Worm (Caenorhabditis elegans) whole organism, mixed stage, embryonic: ENCODE data around the gene fbxa-13.

Experiments used
- M03D4.4 ChIP-seq: sonication (generic microtip); optimal IDR thresholded peaks from 2 replicates; lab custom pipeline; 2017; ENCODE audit warnings: mild to moderate bottlenecking, missing genetic modification characterization, missing compliant biosample characterization
- bed-3 ChIP-seq: fragments of 200-800 bp; sonication (Bioruptor generic); optimal IDR thresholded peaks from 3 replicates; lab custom pipeline; 2018; ENCODE audit warnings: mild to moderate bottlenecking, missing genetic modification characterization, moderate library complexity, missing compliant biosample characterization
- blmp-1 ChIP-seq: fragments of 150-350 bp; optimal IDR thresholded peaks from 2 replicates; lab custom pipeline; 2014; ENCODE audit warnings: missing biosample characterization, missing genetic modification characterization
- ceh-43 ChIP-seq: fragments of 200-800 bp; sonication (Bioruptor generic); optimal IDR thresholded peaks from 2 replicates; lab custom pipeline; 2018; ENCODE audit warnings: mild to moderate bottlenecking, missing genetic modification characterization, moderate library complexity, missing compliant biosample characterization
- ceh-83 ChIP-seq: fragments of 200-800 bp; sonication (Bioruptor generic); optimal IDR thresholded peaks from 2 replicates; lab custom pipeline; 2018; ENCODE audit warnings: mild to moderate bottlenecking, missing genetic modification characterization, missing compliant biosample characterization
- ces-1 ChIP-seq: fragments of 150-350 bp; optimal IDR thresholded peaks from 2 replicates; lab custom pipeline; 2014; ENCODE audit warnings: missing biosample characterization, missing genetic modification reagents, missing genetic modification characterization
- drap-1 ChIP-seq: fragments of 200-800 bp; sonication (Bioruptor generic); optimal IDR thresholded peaks from 3 replicates; lab custom pipeline; 2018; ENCODE audit warnings: mild to moderate bottlenecking, missing genetic modification characterization, missing compliant biosample characterization
- elt-1 ChIP-seq: sonication (generic microtip); optimal IDR thresholded peaks from 2 replicates; lab custom pipeline; 2017; ENCODE audit warnings: missing genetic modification characterization, mild to moderate bottlenecking, missing compliant biosample characterization, antibody characterized with exemption, moderate library complexity, borderline replicate concordance; ENCODE audit not compliant: insufficient read depth
- flh-1 ChIP-seq: fragments of 200-800 bp; sonication (Bioruptor generic); optimal IDR thresholded peaks from 2 replicates; lab custom pipeline; 2018; ENCODE audit warnings: mild to moderate bottlenecking, missing genetic modification characterization, moderate library complexity, missing compliant biosample characterization
- hlh-1 ChIP-seq: fragments of 150-350 bp; optimal IDR thresholded peaks from 2 replicates; lab custom pipeline; 2014; ENCODE audit warnings: missing biosample characterization, missing genetic modification reagents, missing genetic modification characterization
- lin-13 ChIP-seq: fragments of 150-350 bp; optimal IDR thresholded peaks from 2 replicates; lab custom pipeline; 2014; ENCODE audit warnings: missing biosample characterization, missing genetic modification characterization
- lsy-2 ChIP-seq: fragments of 150-350 bp; optimal IDR thresholded peaks from 2 replicates; lab custom pipeline; 2014; ENCODE audit warnings: missing biosample characterization, missing genetic modification characterization
- mep-1 ChIP-seq: fragments of 150-350 bp; optimal IDR thresholded peaks from 2 replicates; lab custom pipeline; 2017; ENCODE audit warnings: missing biosample characterization, missing genetic modification reagents, missing genetic modification characterization, inconsistent platforms
- nhr-12 ChIP-seq: fragments of 150-350 bp; optimal IDR thresholded peaks from 2 replicates; lab custom pipeline; 2014; ENCODE audit warnings: missing biosample characterization, missing genetic modification characterization
- nhr-2 ChIP-seq: fragments of 150-350 bp; optimal IDR thresholded peaks from 2 replicates; lab custom pipeline; 2014; ENCODE audit warnings: missing biosample characterization, missing genetic modification characterization
- nhr-237 ChIP-seq: fragments of 150-350 bp; optimal IDR thresholded peaks from 2 replicates; lab custom pipeline; 2014; ENCODE audit warnings: missing biosample characterization, missing genetic modification characterization
- nhr-76 ChIP-seq: sonication (generic microtip); optimal IDR thresholded peaks from 2 replicates; lab custom pipeline; 2017; ENCODE audit warnings: missing biosample characterization, missing genetic modification characterization
- pha-4 ChIP-seq: fragments of 150-350 bp; optimal IDR thresholded peaks from 2 replicates; lab custom pipeline; 2018; ENCODE audit warnings: missing biosample characterization, missing genetic modification reagents, missing genetic modification characterization
- snpc-4 ChIP-seq: fragments of 150-350 bp; optimal IDR thresholded peaks from 2 replicates; lab custom pipeline; 2014; ENCODE audit warnings: missing biosample characterization, missing genetic modification characterization
- sptf-1 ChIP-seq: sonication (generic microtip); optimal IDR thresholded peaks from 2 replicates; lab custom pipeline; 2017; ENCODE audit warnings: mild to moderate bottlenecking, missing genetic modification characterization, moderate library complexity, missing compliant biosample characterization
- tbx-8 ChIP-seq: fragments of 200-800 bp; sonication (Bioruptor generic); optimal IDR thresholded peaks from 2 replicates; lab custom pipeline; 2018; ENCODE audit warnings: mild to moderate bottlenecking, missing genetic modification characterization, moderate library complexity, missing compliant biosample characterization
- unc-120 ChIP-seq: sonication (generic microtip); optimal IDR thresholded peaks from 2 replicates; lab custom pipeline; 2017; ENCODE audit warnings: missing genetic modification characterization, missing compliant biosample characterization; ENCODE audit not compliant: poor library complexity, severe bottlenecking
- unc-39 ChIP-seq: fragments of 150-350 bp; optimal IDR thresholded peaks from 2 replicates; lab custom pipeline; 2014; ENCODE audit warnings: missing biosample characterization, missing genetic modification characterization

fbxa-13 gene

DNA sequence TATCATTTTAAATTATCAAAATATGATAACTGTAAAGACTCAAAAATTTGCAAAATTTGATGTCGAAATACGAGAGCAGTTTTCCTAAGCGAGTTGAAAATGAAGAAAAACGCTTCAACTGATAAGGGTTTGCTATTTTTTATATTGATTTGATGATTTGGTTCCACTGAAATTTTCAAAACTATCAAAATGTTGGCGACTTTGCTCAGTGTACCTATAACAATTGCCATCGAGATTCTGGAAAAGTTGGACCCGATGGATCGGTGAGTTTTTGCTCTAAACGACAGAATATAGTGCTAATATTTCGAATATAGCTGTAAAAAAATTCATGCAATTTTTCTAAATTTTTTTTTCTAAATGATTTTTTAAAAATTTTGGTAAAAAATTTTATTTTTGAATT, at the start of gene fbxa-13, which contains the start of gene Y22D7AR.2:
Gene fbxa-13, minus strand, starts transcription at position 101 of the 400 bp plus-strand sequence.
Gene Y22D7AR.2, plus strand, starts transcription at position 148 of the 400 bp plus-strand sequence.
- TF ChIP-seq unc-39 (tag; lab: Kevin White, UChicago) (no peak), lsy-2 (tag; lab: Kevin White, UChicago) (no peak), nhr-237 (tag; lab: Kevin White, UChicago) (no peak)

DNA sequence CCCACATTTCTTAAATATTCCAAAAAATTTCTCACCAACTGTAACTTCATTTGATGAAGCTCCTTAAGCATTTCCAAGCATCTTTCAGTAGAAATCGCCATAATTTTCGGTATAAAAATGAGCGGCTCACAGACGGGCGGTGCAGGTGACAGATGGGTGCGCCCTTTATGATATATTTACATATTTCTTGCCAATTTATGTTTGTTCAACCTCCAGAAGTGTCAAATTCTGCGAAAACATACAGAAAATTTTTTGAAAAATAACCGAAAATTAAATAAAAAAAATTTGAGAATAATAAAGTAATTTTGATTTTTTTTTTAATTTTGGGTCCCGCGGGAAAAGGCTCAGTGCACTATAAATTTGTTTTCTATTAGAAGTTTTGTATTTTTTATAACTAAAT, 49.1 kb upstream of the fbxa-13 start, which contains the start of gene Y46E12A.3:
Gene Y46E12A.3, minus strand, starts transcription at position 101 of the 400 bp plus-strand sequence.
- TF ChIP-seq flh-1: no peak
- no peak for TF ChIP-seq elt-1 (tag; lab: Kevin White, UChicago)
- TF ChIP-seq blmp-1 (tag; lab: Kevin White, UChicago): no peak
- no peak for TF ChIP-seq unc-120 (tag; lab: Kevin White, UChicago)
- TF ChIP-seq unc-39 (tag; lab: Kevin White, UChicago): no peak
- TF ChIP-seq nhr-76 (tag; lab: Kevin White, UChicago): no peak
- TF ChIP-seq tbx-8 (GFP tag; lab: Kevin White, UChicago): no peak
- no peak for TF ChIP-seq bed-3 (GFP tag; lab: Kevin White, UChicago)
- no peak for TF ChIP-seq snpc-4
- no peak for TF ChIP-seq ceh-43 (GFP tag; lab: Kevin White, UChicago)
- no peak for TF ChIP-seq pha-4 (tag; lab: Kevin White, UChicago)
- TF ChIP-seq ceh-83 (GFP tag; lab: Kevin White, UChicago): no peak
- TF ChIP-seq lsy-2 (tag; lab: Kevin White, UChicago): no peak
- TF ChIP-seq, all 35 proteins: peak for 0

DNA sequence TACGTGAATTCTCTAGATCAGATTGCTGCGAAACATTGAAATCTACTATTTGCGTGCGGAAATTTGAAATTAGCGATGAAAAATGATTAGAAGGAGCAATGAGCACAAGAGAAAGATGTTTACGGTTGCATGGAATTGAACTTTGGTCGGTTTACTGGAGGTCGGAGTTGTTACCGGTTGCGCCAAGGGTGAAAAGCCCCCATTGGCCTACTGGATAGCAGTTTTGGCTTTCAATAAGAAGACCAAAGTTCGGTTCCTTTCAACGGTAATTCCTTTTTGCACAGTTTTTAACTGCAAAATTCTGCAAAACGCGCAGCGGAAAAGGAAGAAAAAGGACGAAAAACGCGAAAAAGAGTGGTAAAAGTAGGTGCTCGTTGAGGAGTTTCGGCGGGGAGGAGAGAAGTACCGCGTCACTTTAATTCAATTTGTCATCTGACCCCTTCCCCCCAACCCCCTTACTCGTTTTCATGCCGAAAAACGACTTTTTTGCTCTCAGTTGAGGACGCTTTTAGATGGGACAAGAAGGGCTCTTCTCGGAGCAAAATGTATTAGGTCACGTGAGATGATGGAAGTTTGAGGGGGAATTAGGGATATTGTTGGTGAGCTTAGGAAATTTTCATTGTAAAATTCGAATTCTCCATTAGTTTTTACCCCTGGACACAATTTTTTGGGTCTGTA, 39.9 kb upstream of the fbxa-13 start:
- no peak for TF ChIP-seq unc-120 (tag; lab: Kevin White, UChicago)
- peak; percentile 87 for TF ChIP-seq ces-1 (GFP tag; lab: Kevin White, UChicago)

DNA sequence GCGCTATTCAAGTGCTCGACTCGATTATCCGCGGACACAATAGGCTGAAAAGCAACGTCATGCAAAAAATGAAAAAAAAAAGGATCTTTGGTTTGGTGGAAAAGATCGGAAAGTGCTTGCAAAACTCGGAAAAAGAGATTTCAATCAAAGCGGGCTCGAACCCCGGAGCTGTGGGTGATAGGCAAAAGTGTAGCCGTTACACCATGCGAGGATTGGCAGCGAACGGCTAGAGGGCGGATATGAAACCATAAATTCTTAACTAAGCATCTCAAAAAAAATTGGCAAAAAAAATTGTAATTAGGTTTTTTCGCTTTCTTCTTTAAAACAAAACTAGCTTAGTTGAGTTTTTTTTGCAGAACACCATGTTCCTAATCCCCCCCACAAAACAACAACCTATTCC, 38.8 kb upstream of the fbxa-13 start:
- TF ChIP-seq tbx-8 (GFP tag; lab: Kevin White, UChicago) (no peak), pha-4 (tag; lab: Kevin White, UChicago) (no peak), nhr-2 (tag; lab: Kevin White, UChicago) (no peak), nhr-12 (tag; lab: Kevin White, UChicago) (no peak), unc-39 (tag; lab: Kevin White, UChicago) (no peak)

- TF ChIP-seq sptf-1 (no peak), ces-1 (GFP tag; lab: Kevin White, UChicago) (peak; percentile 77)
- TF ChIP-seq, all 35 proteins: peak for 1
Observed at ce11 chrIII:1743488-1744020, 37.9 kb upstream of the fbxa-13 start.

- TF ChIP-seq M03D4.4 (tag; lab: Kevin White, UChicago): no peak
- TF ChIP-seq sptf-1: no peak
- no peak for TF ChIP-seq lin-13
- TF ChIP-seq nhr-76 (tag; lab: Kevin White, UChicago): no peak
- TF ChIP-seq mep-1: no peak
- no peak for TF ChIP-seq snpc-4
- no peak for TF ChIP-seq nhr-12 (tag; lab: Kevin White, UChicago)
- TF ChIP-seq ces-1 (GFP tag; lab: Kevin White, UChicago): no peak
- TF ChIP-seq drap-1 (GFP tag; lab: Kevin White, UChicago): no peak
- no peak for TF ChIP-seq ceh-83 (GFP tag; lab: Kevin White, UChicago)
Observed at ce11 chrIII:1743081-1743480, 37.4 kb upstream of the fbxa-13 start.

DNA sequence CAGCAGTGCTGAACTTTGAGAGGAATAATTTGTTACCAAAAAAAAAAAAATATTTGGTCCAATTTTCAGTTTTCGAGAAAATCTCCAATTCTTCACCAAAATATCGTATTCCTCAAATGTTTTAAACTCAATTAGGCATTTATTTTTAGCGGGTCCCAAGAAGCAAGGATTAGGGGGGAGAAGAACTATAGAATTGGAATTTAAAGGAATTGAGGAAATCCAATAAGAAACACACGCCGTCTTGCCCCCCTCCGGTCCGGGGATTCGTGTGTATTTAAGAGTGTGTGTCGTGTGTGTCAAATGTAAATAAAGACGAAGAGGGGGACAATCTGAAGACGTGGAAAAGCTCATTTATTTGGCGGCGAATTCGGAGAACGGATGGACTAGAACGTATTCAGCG, 27.7 kb upstream of the fbxa-13 start:
- TF ChIP-seq ces-1 (GFP tag; lab: Kevin White, UChicago) (peak; percentile 86), tbx-8 (GFP tag; lab: Kevin White, UChicago) (no peak), blmp-1 (tag; lab: Kevin White, UChicago) (no peak), nhr-12 (tag; lab: Kevin White, UChicago) (no peak)

DNA sequence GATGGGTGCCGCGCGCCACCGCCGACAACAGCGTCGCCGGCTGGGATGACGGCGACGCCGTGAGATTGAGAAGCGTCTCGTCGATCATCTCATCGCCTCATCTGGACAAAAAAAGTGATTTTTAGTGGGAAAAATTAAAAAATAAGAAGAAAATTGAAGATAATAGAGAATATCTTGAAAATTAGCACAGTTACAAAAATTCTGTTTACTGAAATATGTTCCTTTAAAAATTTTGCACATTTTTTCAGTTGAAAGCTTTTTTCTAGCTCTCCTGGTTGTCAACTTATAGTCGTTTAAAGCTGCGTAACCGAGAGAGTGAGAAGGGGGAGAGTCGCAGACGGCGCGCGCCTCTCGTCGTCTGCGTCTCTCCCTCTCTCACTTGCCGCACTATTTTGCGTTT, 27.3 kb upstream of the fbxa-13 start, which contains the start of gene ser-4:
Gene ser-4, minus strand, starts transcription at position 101 of the 400 bp plus-strand sequence.
- TF ChIP-seq hlh-1: no peak
- no peak for TF ChIP-seq elt-1 (tag; lab: Kevin White, UChicago)
- no peak for TF ChIP-seq unc-120 (tag; lab: Kevin White, UChicago)
- TF ChIP-seq lsy-2 (tag; lab: Kevin White, UChicago): no peak
- TF ChIP-seq nhr-76 (tag; lab: Kevin White, UChicago): no peak
- no peak for TF ChIP-seq nhr-2 (tag; lab: Kevin White, UChicago)
- TF ChIP-seq sptf-1: no peak
- no peak for TF ChIP-seq nhr-12 (tag; lab: Kevin White, UChicago)
- no peak for TF ChIP-seq ceh-83 (GFP tag; lab: Kevin White, UChicago)
- no peak for TF ChIP-seq M03D4.4 (tag; lab: Kevin White, UChicago)
